Worm (Caenorhabditis elegans): ENCODE results near the gene egl-10.

DNA sequence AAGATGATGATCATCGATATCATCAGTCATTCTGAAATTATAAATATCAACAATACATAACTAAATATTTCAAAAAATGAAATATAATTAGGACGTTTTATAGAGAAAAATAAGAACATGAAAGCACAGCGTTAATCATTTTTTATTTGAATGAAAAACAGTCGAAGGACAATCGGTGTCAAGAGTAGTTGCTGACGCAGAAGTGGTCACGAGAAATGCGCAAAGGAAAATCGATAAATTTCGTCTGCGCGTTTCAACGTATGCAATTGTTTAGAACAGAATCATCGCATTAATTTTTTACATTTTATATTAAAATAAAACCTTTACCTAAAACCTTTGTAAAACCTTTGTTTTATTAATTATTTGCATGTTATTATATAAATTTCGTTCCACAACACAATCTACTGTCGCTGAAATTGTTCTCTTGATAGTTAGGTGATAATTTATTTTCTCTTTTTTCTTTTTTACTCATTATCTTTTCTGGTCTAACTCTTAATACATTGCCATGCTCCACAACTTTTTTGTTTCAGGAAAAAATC lies 35.0 kb upstream of the egl-10 start, which contains the start of the genes W04D2.4 and rbm-25:
- TF ChIP-seq ref-1 (GFP tag; conservative IDR thresholded peaks at IDR 0.05) (no peak), ztf-23 (GFP tag; IDR thresholded peaks at IDR 0.05) (no peak), klf-2 (GFP tag; conservative IDR thresholded peaks at IDR 0.05) (no peak), cog-1 (tag; optimal IDR thresholded peaks at IDR 0.05) (no peak), flt-1 (GFP tag; IDR thresholded peaks at IDR 0.05) (no peak), T22C8.4 (GFP tag; IDR thresholded peaks at IDR 0.05) (peak; percentile 94), tab-1 (GFP tag; IDR thresholded peaks at IDR 0.05) (no peak), ztf-29 (GFP tag; IDR thresholded peaks at IDR 0.05) (no peak)

Measured in whole organism, midembryonic.